Worm (Caenorhabditis elegans): ENCODE results near the gene mtm-6.

DNA sequence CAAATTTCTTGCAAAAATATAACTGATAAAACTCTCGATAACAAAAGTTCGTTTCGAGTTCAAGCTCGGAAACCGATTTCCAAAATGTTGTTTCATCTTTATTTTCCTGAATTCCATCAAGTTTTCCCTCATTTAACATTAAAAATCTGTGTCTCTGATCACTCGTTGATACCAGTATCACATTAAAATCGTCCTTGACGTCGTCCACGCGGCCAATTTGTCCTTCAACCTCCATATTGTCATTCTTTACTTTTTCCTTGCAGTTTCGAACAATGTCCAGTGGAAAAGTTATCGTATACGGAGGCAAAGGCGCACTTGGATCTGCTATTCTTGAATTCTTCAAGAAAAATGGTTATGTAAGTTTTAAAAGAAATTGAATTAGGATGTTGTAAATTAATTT is 46.8 kb downstream of the mtm-6 start, which contains the start of gene qdpr-1:
- TF ChIP-seq T07F8.4 (tag; optimal IDR thresholded peaks at IDR 0.05) (no peak), zim-3 (tag; optimal IDR thresholded peaks at IDR 0.05) (no peak)
